Fruit fly (Drosophila melanogaster) whole organism, prepupa: ENCODE results near the gene hb.

Experiments used
- CG16779 ChIP-seq: fragments of 200-800 bp; sonication (Bioruptor generic); optimal IDR thresholded peaks from 3 replicates; lab custom pipeline; 2017; ENCODE audit warnings: missing biosample characterization, mild to moderate bottlenecking, missing genetic modification characterization
- vri ChIP-seq: fragments of 200-800 bp; sonication (Bioruptor generic); optimal IDR thresholded peaks from 3 replicates; lab custom pipeline; 2016; ENCODE audit warnings: missing biosample characterization, mild to moderate bottlenecking, missing genetic modification characterization

DNA sequence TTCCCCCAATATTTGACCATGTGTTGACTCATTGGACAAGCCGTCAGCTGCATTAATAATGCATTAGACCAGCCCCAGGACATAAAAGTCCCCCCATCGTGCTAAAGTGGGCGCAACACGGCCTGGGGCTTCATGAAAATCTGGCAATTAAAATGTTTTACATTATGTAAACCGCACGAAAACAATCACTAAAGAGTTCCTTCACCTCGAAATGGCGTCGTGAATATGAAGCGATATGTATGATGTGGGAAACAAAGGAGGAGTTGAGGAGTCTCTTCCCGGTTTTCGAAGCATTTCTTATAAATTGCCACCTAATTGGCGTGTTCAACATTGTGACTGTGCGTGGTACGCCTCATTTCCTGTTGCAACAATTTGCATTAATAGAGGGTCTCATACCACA, 45.0 kb upstream of the hb start:
- TF ChIP-seq CG16779 (tag; lab: Kevin White, UChicago) (no peak), vri (GFP tag; lab: Kevin White, UChicago) (no peak)
